Fruit fly (Drosophila melanogaster) whole organism, adult: ENCODE results near the gene SP1173.
A peak's percentile ranks its signal among the peaks of the same experiment; 100 is the strongest.

Source experiments
- CG11617 ChIP-seq: fragments of 200-800 bp; sonication (Bioruptor generic); optimal IDR thresholded peaks from 2 replicates; lab custom pipeline; 2017; ENCODE audit warnings: mild to moderate bottlenecking, missing biosample characterization, missing genetic modification reagents, missing genetic modification characterization
- CG14711 ChIP-seq: fragments of 200-800 bp; sonication (Bioruptor generic); optimal IDR thresholded peaks from 2 replicates; lab custom pipeline; 2018; ENCODE audit warnings: missing biosample characterization, mild to moderate bottlenecking, missing genetic modification characterization, moderate library complexity
- CG1620 ChIP-seq: fragments of 200-800 bp; sonication (Bioruptor generic); optimal IDR thresholded peaks from 2 replicates; lab custom pipeline; 2016; ENCODE audit warnings: missing biosample characterization, missing genetic modification characterization
- CG33017 ChIP-seq: fragments of 200-800 bp; sonication (Bioruptor generic); optimal IDR thresholded peaks from 2 replicates; lab custom pipeline; 2018; ENCODE audit warnings: missing biosample characterization, mild to moderate bottlenecking, missing genetic modification characterization, moderate library complexity
- CG5204 ChIP-seq: fragments of 200-800 bp; sonication (Bioruptor generic); optimal IDR thresholded peaks from 2 replicates; lab custom pipeline; 2016; ENCODE audit warnings: missing biosample characterization, missing genetic modification characterization
- CG7101 ChIP-seq: fragments of 200-800 bp; sonication (Bioruptor generic); optimal IDR thresholded peaks from 2 replicates; lab custom pipeline; 2018; ENCODE audit warnings: missing biosample characterization, mild to moderate bottlenecking, missing genetic modification characterization, moderate library complexity
- Clk ChIP-seq: fragments of 200-800 bp; sonication (Bioruptor generic); optimal IDR thresholded peaks from 2 replicates; lab custom pipeline; 2017; ENCODE audit warnings: missing biosample characterization, missing genetic modification characterization
- Hr96 ChIP-seq: fragments of 200-800 bp; sonication (Bioruptor generic); optimal IDR thresholded peaks from 2 replicates; lab custom pipeline; 2016; ENCODE audit warnings: missing biosample characterization, missing genetic modification characterization
- bab1 ChIP-seq: fragments of 200-800 bp; sonication (Bioruptor generic); optimal IDR thresholded peaks from 3 replicates; lab custom pipeline; 2019; ENCODE audit warnings: missing biosample characterization, mild to moderate bottlenecking, missing genetic modification characterization, moderate library complexity
- cic ChIP-seq: fragments of 200-800 bp; sonication (Bioruptor generic); optimal IDR thresholded peaks from 2 replicates; lab custom pipeline; 2017; ENCODE audit warnings: missing biosample characterization, mild to moderate bottlenecking, missing genetic modification characterization, moderate library complexity
- cnc ChIP-seq, 2 experiments: fragments of >200 bp; optimal IDR thresholded peaks; 2 replicates each; lab custom pipeline; 2017
- kay ChIP-seq: fragments of 200-800 bp; sonication (Bioruptor generic); peaks from one replicate; lab custom pipeline; 2016; ENCODE audit warnings: missing biosample characterization, missing genetic modification characterization, borderline replicate concordance
- pad ChIP-seq: fragments of 200-800 bp; sonication (Bioruptor generic); optimal IDR thresholded peaks from 3 replicates; lab custom pipeline; 2017; ENCODE audit warnings: missing biosample characterization, missing genetic modification characterization, mild to moderate bottlenecking, moderate library complexity, missing genetic modification reagents
- tj ChIP-seq: fragments of 200-800 bp; sonication (Bioruptor generic); optimal IDR thresholded peaks from 3 replicates; lab custom pipeline; 2017; ENCODE audit warnings: missing biosample characterization, mild to moderate bottlenecking, missing genetic modification characterization, moderate library complexity

DNA sequence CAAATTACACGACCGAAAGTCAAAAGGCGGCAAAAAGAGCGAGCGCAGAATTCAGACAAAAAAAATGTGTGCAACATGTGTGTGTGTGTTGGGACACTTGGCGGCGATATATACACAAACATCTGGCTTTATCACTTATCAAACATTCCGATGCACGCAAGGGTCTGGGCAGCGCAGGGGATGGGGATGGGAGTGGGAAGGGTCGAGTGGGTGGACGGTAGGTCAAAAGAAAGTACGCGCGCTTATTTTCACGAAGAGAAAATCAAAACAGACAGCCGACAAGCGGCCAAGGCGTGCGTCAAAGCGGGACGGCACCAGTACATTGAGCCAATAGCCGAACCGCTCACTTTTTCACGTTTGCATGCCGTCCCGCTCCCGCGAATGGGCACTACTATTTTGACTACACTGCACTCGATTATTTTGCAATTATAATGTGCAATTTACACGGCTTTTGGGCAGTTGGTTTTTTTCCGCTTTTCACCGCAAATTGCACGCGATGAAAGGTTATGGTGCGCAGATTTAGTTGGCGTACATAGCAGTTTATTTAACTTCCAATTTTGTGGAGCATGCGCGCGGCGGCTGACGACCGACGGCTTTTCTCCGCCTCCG, 38.9 kb upstream of the SP1173 start:
- TF ChIP-seq pad (GFP tag; lab: Kevin White, UChicago) (peak; percentile 88), CG11617 (GFP tag; lab: Kevin White, UChicago) (no peak), Clk (GFP tag; lab: Kevin White, UChicago) (peak; percentile 42), Hr96 (GFP tag; lab: Kevin White, UChicago) (no peak), CG7101 (tag; lab: Kevin White, UChicago) (no peak), cic (GFP tag; lab: Kevin White, UChicago) (peak; percentile 92), kay (no peak), CG5204 (GFP tag; lab: Kevin White, UChicago) (no peak), bab1 (GFP tag; lab: Kevin White, UChicago) (no peak), CG14711 (tag; lab: Kevin White, UChicago) (no peak), CG1620 (GFP tag; lab: Kevin White, UChicago) (no peak), tj (peak; percentile 40), cnc (optimal IDR thresholded peaks at IDR 0.05; lab: Kevin White, UChicago) (no peak), CG33017 (tag; lab: Kevin White, UChicago) (peak; percentile 8)
